Worm (Caenorhabditis elegans): ENCODE data around the gene F41G3.3.
A peak's percentile ranks its signal among the peaks of the same experiment; 100 is the strongest.

The F41G3.3 gene

ce11 chrII:6741428-6741827 lies 14.9 kb upstream of the F41G3.3 start, which contains the start of gene exos-8:
exos-8 (plus strand) TSS chrII:6741691.
- TF ChIP-seq nhr-43 (tag; optimal IDR thresholded peaks at IDR 0.05; ENCODE audit: poor library complexity, severe bottlenecking) = peak; percentile 54
- peak; percentile 61 for TF ChIP-seq egl-5 (tag; optimal IDR thresholded peaks at IDR 0.05)
- TF ChIP-seq ztf-4 (tag; optimal IDR thresholded peaks at IDR 0.05) = no peak
- peak; percentile 50 for TF ChIP-seq nhr-23 (tag; optimal IDR thresholded peaks at IDR 0.05)
- no peak for TF ChIP-seq ceh-82 (tag; optimal IDR thresholded peaks at IDR 0.05)
- TF ChIP-seq nhr-25 (tag; optimal IDR thresholded peaks at IDR 0.05) = peak; percentile 40
- TF ChIP-seq ama-1 (optimal IDR thresholded peaks at IDR 0.05) = no peak
- no peak for TF ChIP-seq eor-1 (tag; optimal IDR thresholded peaks at IDR 0.05)
- TF ChIP-seq pqm-1 (tag; optimal IDR thresholded peaks at IDR 0.05) = peak; percentile 49
- no peak for TF ChIP-seq ceh-28 (tag; optimal IDR thresholded peaks at IDR 0.05)
- TF ChIP-seq nhr-28 (tag; optimal IDR thresholded peaks at IDR 0.05) = no peak
- TF ChIP-seq fkh-2 (tag; optimal IDR thresholded peaks at IDR 0.05) = no peak
- no peak for TF ChIP-seq nhr-237 (tag; optimal IDR thresholded peaks at IDR 0.05)
- TF ChIP-seq elt-1 (tag; optimal IDR thresholded peaks at IDR 0.05) = no peak
- TF ChIP-seq nfya-1 (tag; optimal IDR thresholded peaks at IDR 0.05; ENCODE audit: insufficient read depth) = peak; percentile 65
- no peak for TF ChIP-seq lin-39 (tag; optimal IDR thresholded peaks at IDR 0.05)
- TF ChIP-seq nhr-11 (tag; optimal IDR thresholded peaks at IDR 0.05) = no peak
- peak; percentile 83 for TF ChIP-seq lin-15B (tag; optimal IDR thresholded peaks at IDR 0.05)
- TF ChIP-seq fos-1 (tag; optimal IDR thresholded peaks at IDR 0.05) = no peak
- peak; percentile 12 for TF ChIP-seq R02D3.7 (tag; optimal IDR thresholded peaks at IDR 0.05)
- TF ChIP-seq tbx-2 (tag; optimal IDR thresholded peaks at IDR 0.05) = no peak
- TF ChIP-seq nhr-67 (tag; optimal IDR thresholded peaks at IDR 0.05) = no peak
- TF ChIP-seq ceh-16 (tag; optimal IDR thresholded peaks at IDR 0.05) = no peak
- no peak for TF ChIP-seq sea-2 (GFP tag; optimal IDR thresholded peaks at IDR 0.05)
- TF ChIP-seq lsy-12 (tag; optimal IDR thresholded peaks at IDR 0.05) = no peak
- no peak for TF ChIP-seq fkh-10 (GFP tag; optimal IDR thresholded peaks at IDR 0.05)
- peak; percentile 37 for TF ChIP-seq elt-2 (tag; optimal IDR thresholded peaks at IDR 0.05)
- no peak for TF ChIP-seq jun-1 (tag; optimal IDR thresholded peaks at IDR 0.05)
- TF ChIP-seq pha-4 (tag; optimal IDR thresholded peaks at IDR 0.05) = peak; percentile 80
- no peak for TF ChIP-seq daf-12 (tag; optimal IDR thresholded peaks at IDR 0.05)

DNA sequence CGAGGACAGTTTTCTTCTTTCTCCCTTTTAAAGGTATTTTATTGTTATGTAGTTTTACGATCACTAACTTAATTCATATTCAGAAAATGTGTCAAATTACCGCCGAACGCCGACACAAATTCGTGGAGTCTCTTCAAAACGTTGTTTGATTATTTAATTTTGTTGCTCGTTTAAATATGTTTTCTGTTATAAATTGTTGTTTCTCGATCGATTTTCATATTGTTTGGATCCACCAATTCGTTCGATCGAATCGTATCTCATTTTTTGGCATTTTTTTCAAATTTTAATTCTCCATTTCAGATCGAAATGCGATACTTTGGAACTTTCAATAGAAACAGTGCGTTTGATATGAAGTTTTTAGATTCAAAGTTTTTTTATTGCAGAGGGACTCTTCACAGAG lies 13.7 kb upstream of the F41G3.3 start, which contains the start of gene F41G3.6:
Gene F41G3.6, plus strand, starts transcription at position 301 of the 400 bp plus-strand sequence.
- TF ChIP-seq skn-1 (tag; optimal IDR thresholded peaks at IDR 0.05) (no peak), nhr-76 (tag; optimal IDR thresholded peaks at IDR 0.05) (no peak), hmg-11 (tag; optimal IDR thresholded peaks at IDR 0.05) (no peak), nhr-23 (tag; optimal IDR thresholded peaks at IDR 0.05) (no peak)

DNA sequence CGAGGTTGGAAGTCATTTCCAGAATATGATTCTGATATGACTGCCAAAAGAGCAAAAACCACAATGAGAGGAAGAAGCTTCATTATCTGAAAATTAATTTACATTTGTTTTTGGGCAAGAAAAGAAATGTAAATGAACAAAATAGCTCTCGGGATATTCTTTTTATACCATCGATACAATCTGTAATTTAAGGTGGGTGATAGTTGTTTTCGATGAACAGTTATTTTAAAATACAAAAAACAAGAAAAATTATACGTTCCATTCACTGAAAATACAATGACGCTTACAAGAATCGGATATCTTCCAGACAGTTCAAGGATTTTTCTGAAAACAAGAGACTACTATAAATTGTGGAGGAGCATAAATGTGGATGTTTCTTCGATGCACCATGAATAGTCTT lies 11.7 kb upstream of the F41G3.3 start, which contains the start of gene ins-15:
Gene ins-15, minus strand, starts transcription at position 101 of the 400 bp plus-strand sequence.
- TF ChIP-seq ZK546.5 (tag; optimal IDR thresholded peaks at IDR 0.05) (no peak), mdl-1 (tag; optimal IDR thresholded peaks at IDR 0.05) (no peak), nhr-43 (tag; optimal IDR thresholded peaks at IDR 0.05; ENCODE audit: poor library complexity, severe bottlenecking) (no peak), ceh-28 (tag; optimal IDR thresholded peaks at IDR 0.05) (no peak), nhr-12 (tag; optimal IDR thresholded peaks at IDR 0.05) (no peak), daf-12 (tag; optimal IDR thresholded peaks at IDR 0.05) (no peak), ceh-9 (tag; optimal IDR thresholded peaks at IDR 0.05) (no peak), egl-5 (tag; optimal IDR thresholded peaks at IDR 0.05) (no peak), unc-39 (tag; optimal IDR thresholded peaks at IDR 0.05) (no peak), zag-1 (tag; optimal IDR thresholded peaks at IDR 0.05) (no peak), snpc-4 (tag; optimal IDR thresholded peaks at IDR 0.05) (no peak), sea-2 (GFP tag; optimal IDR thresholded peaks at IDR 0.05) (no peak), fkh-10 (GFP tag; optimal IDR thresholded peaks at IDR 0.05) (no peak), R02D3.7 (tag; optimal IDR thresholded peaks at IDR 0.05) (no peak), nhr-11 (tag; optimal IDR thresholded peaks at IDR 0.05) (no peak)

- no peak for TF ChIP-seq pha-4 (tag; optimal IDR thresholded peaks at IDR 0.05)
- TF ChIP-seq ceh-82 (tag; optimal IDR thresholded peaks at IDR 0.05) = no peak
- no peak for TF ChIP-seq ama-1 (optimal IDR thresholded peaks at IDR 0.05)
- no peak for TF ChIP-seq daf-12 (tag; optimal IDR thresholded peaks at IDR 0.05)
- TF ChIP-seq nhr-76 (tag; optimal IDR thresholded peaks at IDR 0.05) = no peak
- TF ChIP-seq ceh-16 (tag; optimal IDR thresholded peaks at IDR 0.05) = no peak
- no peak for TF ChIP-seq elt-2 (tag; optimal IDR thresholded peaks at IDR 0.05)
- TF ChIP-seq mdl-1 (tag; optimal IDR thresholded peaks at IDR 0.05) = no peak
- TF ChIP-seq R02D3.7 (tag; optimal IDR thresholded peaks at IDR 0.05) = no peak
- no peak for TF ChIP-seq tbx-2 (tag; optimal IDR thresholded peaks at IDR 0.05)
- TF ChIP-seq ZK546.5 (tag; optimal IDR thresholded peaks at IDR 0.05) = no peak
- TF ChIP-seq nhr-28 (tag; optimal IDR thresholded peaks at IDR 0.05) = no peak
- TF ChIP-seq elt-1 (tag; optimal IDR thresholded peaks at IDR 0.05) = no peak
- TF ChIP-seq zag-1 (tag; optimal IDR thresholded peaks at IDR 0.05) = no peak
- no peak for TF ChIP-seq unc-62 (GFP tag; optimal IDR thresholded peaks at IDR 0.05)
- no peak for TF ChIP-seq ceh-28 (tag; optimal IDR thresholded peaks at IDR 0.05)
- TF ChIP-seq fkh-10 (GFP tag; optimal IDR thresholded peaks at IDR 0.05) = no peak
- no peak for TF ChIP-seq ceh-9 (tag; optimal IDR thresholded peaks at IDR 0.05)
- no peak for TF ChIP-seq nhr-25 (tag; optimal IDR thresholded peaks at IDR 0.05)
Measured at ce11 chrII:6745783-6746182, 10.5 kb upstream of the F41G3.3 start, which contains the start of gene ins-14. ins-14 (minus strand) TSS chrII:6745814.
